Fruit fly (Drosophila melanogaster) whole organism, embryonic: ENCODE data around the gene dbe.

ENCODE experiments used
- Abd-B ChIP-seq: fragments of 200-800 bp; sonication (Bioruptor generic); optimal IDR thresholded peaks from 2 replicates; lab custom pipeline; 2018; ENCODE audit warnings: missing biosample characterization, mild to moderate bottlenecking, missing genetic modification characterization, moderate library complexity
- Ada2b ChIP-seq: fragments of 200-800 bp; sonication (Bioruptor generic); IDR thresholded peaks from 2 replicates; pipeline ENCODE4 v1.3.6; 2022; ENCODE audit warnings: missing biosample characterization, missing genetic modification characterization
- Bdp1 ChIP-seq: fragments of 200-800 bp; sonication (Bioruptor generic); optimal IDR thresholded peaks from 3 replicates; lab custom pipeline; 2016; ENCODE audit warnings: missing biosample characterization, missing genetic modification characterization
- CG12236 ChIP-seq: fragments of 200-800 bp; sonication (Bioruptor generic); optimal IDR thresholded peaks from 2 replicates; lab custom pipeline; 2016; ENCODE audit warnings: missing biosample characterization, missing genetic modification characterization
- CG1647 ChIP-seq: fragments of 200-800 bp; sonication (Bioruptor generic); optimal IDR thresholded peaks from 3 replicates; lab custom pipeline; 2016; ENCODE audit warnings: missing biosample characterization, missing genetic modification characterization
- CG17328 ChIP-seq: fragments of 200-800 bp; sonication (Bioruptor generic); IDR thresholded peaks from 2 replicates; pipeline ENCODE4 v1.3.6; 2022; ENCODE audit warnings: missing biosample characterization, missing genetic modification characterization
- CG17385 ChIP-seq: fragments of 200-800 bp; sonication (Bioruptor generic); optimal IDR thresholded peaks from 3 replicates; lab custom pipeline; 2018; ENCODE audit warnings: missing biosample characterization, mild to moderate bottlenecking, missing genetic modification characterization
- CG17568 ChIP-seq: fragments of 200-800 bp; sonication (Bioruptor generic); optimal IDR thresholded peaks from 2 replicates; lab custom pipeline; 2018; ENCODE audit warnings: missing biosample characterization, mild to moderate bottlenecking, missing genetic modification characterization, moderate library complexity
- CG2202 ChIP-seq: fragments of 200-800 bp; sonication (Bioruptor generic); optimal IDR thresholded peaks from 2 replicates; lab custom pipeline; 2018; ENCODE audit warnings: missing biosample characterization, mild to moderate bottlenecking, missing genetic modification characterization
- CG2875 ChIP-seq: fragments of 200-800 bp; sonication (Bioruptor generic); optimal IDR thresholded peaks from 2 replicates; lab custom pipeline; 2017; ENCODE audit warnings: missing biosample characterization, mild to moderate bottlenecking, missing genetic modification characterization, missing genetic modification reagents
- CG4282 ChIP-seq: fragments of 200-800 bp; sonication (Bioruptor generic); optimal IDR thresholded peaks from 2 replicates; lab custom pipeline; 2016; ENCODE audit warnings: missing biosample characterization, missing genetic modification characterization
- CG4360 ChIP-seq: fragments of 200-800 bp; sonication (Bioruptor generic); IDR thresholded peaks from 2 replicates; pipeline ENCODE4 v1.3.6; 2022; ENCODE audit warnings: missing biosample characterization, missing genetic modification characterization
- CG6683 ChIP-seq: fragments of 200-800 bp; sonication (Bioruptor generic); optimal IDR thresholded peaks from 2 replicates; lab custom pipeline; 2017; ENCODE audit warnings: missing biosample characterization, mild to moderate bottlenecking, missing genetic modification characterization, missing genetic modification reagents
- CG6689 ChIP-seq: fragments of 200-800 bp; sonication (Bioruptor generic); IDR thresholded peaks from 2 replicates; pipeline ENCODE4 v1.3.6; 2022; ENCODE audit warnings: missing biosample characterization, missing genetic modification characterization
- CG7556 ChIP-seq: fragments of 200-800 bp; sonication (Bioruptor generic); optimal IDR thresholded peaks from 2 replicates; lab custom pipeline; 2017; ENCODE audit warnings: missing biosample characterization, mild to moderate bottlenecking, missing genetic modification characterization
- CG7963 ChIP-seq: fragments of 200-800 bp; sonication (Bioruptor generic); IDR thresholded peaks from 3 replicates; pipeline ENCODE4 v1.3.6; 2022; ENCODE audit warnings: missing biosample characterization, missing genetic modification characterization; ENCODE audit not compliant: partially characterized antibody
- CG9215 ChIP-seq: fragments of 200-800 bp; sonication (Bioruptor generic); IDR thresholded peaks from 2 replicates; pipeline ENCODE4 v1.3.6; 2022; ENCODE audit warnings: missing biosample characterization, missing genetic modification characterization
- CG9437 ChIP-seq: fragments of 200-800 bp; sonication (Bioruptor generic); optimal IDR thresholded peaks from 2 replicates; lab custom pipeline; 2018; ENCODE audit warnings: missing biosample characterization, mild to moderate bottlenecking, missing genetic modification characterization
- Dref ChIP-seq: fragments of 200-800 bp; sonication (Bioruptor generic); IDR thresholded peaks from 2 replicates; pipeline ENCODE4 v1.3.6; 2022; ENCODE audit warnings: missing biosample characterization, missing genetic modification characterization
- Elba2 ChIP-seq: fragments of 200-800 bp; sonication (Bioruptor generic); optimal IDR thresholded peaks from 3 replicates; lab custom pipeline; 2016; ENCODE audit warnings: missing biosample characterization, missing genetic modification characterization
- Fer1 ChIP-seq: fragments of 200-800 bp; sonication (Bioruptor generic); optimal IDR thresholded peaks from 2 replicates; lab custom pipeline; 2017; ENCODE audit warnings: missing biosample characterization, mild to moderate bottlenecking, missing genetic modification characterization
- Hr51 ChIP-seq, 2 experiments: fragments of 200-800 bp; sonication (Bioruptor generic); optimal IDR thresholded peaks; 2 replicates in 1 of 2; 3 replicates in 1 of 2; lab custom pipeline; 2016 to 2018; ENCODE audit warnings: missing biosample characterization in 2 of 2, missing genetic modification characterization in 2 of 2, mild to moderate bottlenecking in 1 of 2, moderate library complexity in 1 of 2
- Hsf ChIP-seq: fragments of 200-800 bp; sonication (Bioruptor generic); optimal IDR thresholded peaks from 3 replicates; lab custom pipeline; 2016; ENCODE audit warnings: missing biosample characterization, missing genetic modification characterization
- Lim3 ChIP-seq: fragments of 200-800 bp; sonication (Bioruptor generic); IDR thresholded peaks from 2 replicates; pipeline ENCODE4 v1.3.6; 2022; ENCODE audit warnings: missing biosample characterization, missing genetic modification characterization
- MESR4 ChIP-seq: fragments of 200-800 bp; sonication (Bioruptor generic); optimal IDR thresholded peaks from 2 replicates; lab custom pipeline; 2018; ENCODE audit warnings: missing biosample characterization, mild to moderate bottlenecking, missing genetic modification characterization, moderate library complexity
- Mad ChIP-seq: fragments of 200-800 bp; sonication (Bioruptor generic); optimal IDR thresholded peaks from 2 replicates; lab custom pipeline; 2016; ENCODE audit warnings: missing biosample characterization, missing genetic modification characterization
- NC2β ChIP-seq: fragments of 200-800 bp; sonication (Bioruptor generic); optimal IDR thresholded peaks from 2 replicates; lab custom pipeline; 2016; ENCODE audit warnings: missing biosample characterization, missing genetic modification characterization
- Scr ChIP-seq: fragments of 200-800 bp; sonication (Bioruptor generic); IDR thresholded peaks from 2 replicates; pipeline ENCODE4 v1.3.6; 2022; ENCODE audit warnings: missing biosample characterization, missing genetic modification characterization; ENCODE audit not compliant: partially characterized antibody
- Side ChIP-seq: fragments of 200-800 bp; sonication (Bioruptor generic); optimal IDR thresholded peaks from 2 replicates; lab custom pipeline; 2016; ENCODE audit warnings: missing biosample characterization, missing genetic modification characterization
- Tbp ChIP-seq: fragments of >200 bp; optimal IDR thresholded peaks from 2 replicates; lab custom pipeline; 2018; ENCODE audit warnings: missing biosample characterization, missing genetic modification characterization
- al ChIP-seq: fragments of 200-800 bp; sonication (Bioruptor generic); IDR thresholded peaks from 2 replicates; pipeline ENCODE4 v1.3.6; 2022; ENCODE audit warnings: missing biosample characterization, missing genetic modification characterization
- ara ChIP-seq: fragments of 200-800 bp; sonication (Bioruptor generic); IDR thresholded peaks from 2 replicates; pipeline ENCODE4 v1.3.6; 2022; ENCODE audit warnings: missing biosample characterization, missing genetic modification characterization
- bsh ChIP-seq, 2 experiments: fragments of 200-800 bp; sonication (Bioruptor generic); optimal IDR thresholded peaks; 2 replicates each; lab custom pipeline; 2017 to 2018; ENCODE audit warnings: mild to moderate bottlenecking in 2 of 2, missing biosample characterization in 2 of 2, missing genetic modification characterization in 2 of 2, moderate library complexity in 1 of 2
- cas ChIP-seq: fragments of 200-800 bp; sonication (Bioruptor generic); IDR thresholded peaks from 2 replicates; pipeline ENCODE4 v1.3.6; 2022; ENCODE audit warnings: missing biosample characterization, missing genetic modification characterization
- ci ChIP-seq: fragments of 200-800 bp; sonication (Bioruptor generic); IDR thresholded peaks from 3 replicates; pipeline ENCODE4 v1.3.6; 2022; ENCODE audit warnings: missing biosample characterization, missing genetic modification characterization
- corto ChIP-seq: fragments of 200-800 bp; sonication (Bioruptor generic); optimal IDR thresholded peaks from 2 replicates; lab custom pipeline; 2016; ENCODE audit warnings: missing biosample characterization, mild to moderate bottlenecking, missing genetic modification characterization, moderate library complexity
- crc ChIP-seq: fragments of 200-800 bp; sonication (Bioruptor generic); optimal IDR thresholded peaks from 2 replicates; lab custom pipeline; 2016; ENCODE audit warnings: missing biosample characterization, missing genetic modification characterization
- dati ChIP-seq: fragments of 200-800 bp; sonication (Bioruptor generic); IDR thresholded peaks from 2 replicates; pipeline ENCODE4 v1.3.6; 2022; ENCODE audit warnings: missing biosample characterization, missing genetic modification characterization
- dmrt11E ChIP-seq: fragments of 200-800 bp; sonication (Bioruptor generic); optimal IDR thresholded peaks from 3 replicates; lab custom pipeline; 2018; ENCODE audit warnings: missing biosample characterization, mild to moderate bottlenecking, missing genetic modification characterization, moderate library complexity
- gcm ChIP-seq: fragments of 200-800 bp; sonication (Bioruptor generic); optimal IDR thresholded peaks from 2 replicates; lab custom pipeline; 2019; ENCODE audit warnings: missing biosample characterization, mild to moderate bottlenecking, missing genetic modification characterization, moderate library complexity
- grn ChIP-seq: fragments of 200-800 bp; sonication (Bioruptor generic); optimal IDR thresholded peaks from 3 replicates; lab custom pipeline; 2017; ENCODE audit warnings: missing biosample characterization, missing genetic modification characterization
- lab ChIP-seq: fragments of 200-800 bp; sonication (Bioruptor generic); optimal IDR thresholded peaks from 3 replicates; lab custom pipeline; 2017; ENCODE audit warnings: missing biosample characterization, missing genetic modification characterization, mild to moderate bottlenecking, moderate library complexity, missing genetic modification reagents
- maf-S ChIP-seq: fragments of 200-800 bp; sonication (Bioruptor generic); optimal IDR thresholded peaks from 2 replicates; lab custom pipeline; 2016; ENCODE audit warnings: missing biosample characterization, missing genetic modification characterization
- mirr ChIP-seq: fragments of 200-800 bp; sonication (Bioruptor generic); optimal IDR thresholded peaks from 3 replicates; lab custom pipeline; 2018; ENCODE audit warnings: missing biosample characterization, mild to moderate bottlenecking, missing genetic modification characterization
- nom ChIP-seq: fragments of 200-800 bp; sonication (Bioruptor generic); optimal IDR thresholded peaks from 2 replicates; lab custom pipeline; 2017; ENCODE audit warnings: missing biosample characterization, missing genetic modification characterization, mild to moderate bottlenecking, moderate library complexity, missing genetic modification reagents
- ro ChIP-seq: fragments of 200-800 bp; sonication (Bioruptor generic); IDR thresholded peaks from 2 replicates; pipeline ENCODE4 v1.3.6; 2022; ENCODE audit warnings: missing biosample characterization, missing genetic modification characterization
- sqz ChIP-seq: fragments of 200-800 bp; sonication (Bioruptor generic); optimal IDR thresholded peaks from 3 replicates; lab custom pipeline; 2018; ENCODE audit warnings: missing biosample characterization, mild to moderate bottlenecking, missing genetic modification characterization
- stwl ChIP-seq: fragments of 200-800 bp; sonication (Bioruptor generic); optimal IDR thresholded peaks from 3 replicates; lab custom pipeline; 2018; ENCODE audit warnings: missing biosample characterization, mild to moderate bottlenecking, missing genetic modification characterization, moderate library complexity
- unc-4 ChIP-seq: fragments of 200-800 bp; sonication (Bioruptor generic); IDR thresholded peaks from 2 replicates; pipeline ENCODE4 v1.3.6; 2022; ENCODE audit warnings: missing biosample characterization, missing genetic modification characterization; ENCODE audit not compliant: partially characterized antibody
- vfl ChIP-seq: fragments of 200-800 bp; sonication (Bioruptor generic); optimal IDR thresholded peaks from 2 replicates; lab custom pipeline; 2016; ENCODE audit warnings: missing biosample characterization, missing genetic modification characterization

dbe gene

dm6 chr2L:845341-846004, 24.2 kb downstream of the dbe start (continued):
- TF ChIP-seq bsh (GFP tag; optimal IDR thresholded peaks at IDR 0.05; lab: Kevin White, UChicago) (peak; percentile 67 to 87), ro (GFP tag; lab: Robert Waterston, UW) (peak; percentile 78), CG7963 (GFP tag; lab: Robert Waterston, UW) (no peak), CG9215 (GFP tag; lab: Robert Waterston, UW) (peak; percentile 72), vfl (GFP tag; lab: Kevin White, UChicago) (peak; percentile 54), lab (peak; percentile 95), nom (GFP tag; lab: Kevin White, UChicago) (no peak), Fer1 (GFP tag; lab: Kevin White, UChicago) (peak; percentile 90), MESR4 (peak; percentile 33), Mad (GFP tag; lab: Kevin White, UChicago) (peak; percentile 55), Dref (peak; percentile 38; the same call in 1 of the 2 replicates), CG17568 (GFP tag; lab: Kevin White, UChicago) (peak; percentile 84), Hr51 (GFP tag; optimal IDR thresholded peaks at IDR 0.05; lab: Kevin White, UChicago) (peak; percentile 79 to 90), grn (GFP tag; lab: Kevin White, UChicago) (no peak), Elba2 (no peak), Lim3 (GFP tag; lab: Robert Waterston, UW) (peak; percentile 66), CG17328 (GFP tag; lab: Robert Waterston, UW) (peak; percentile 84), Tbp (no peak), ara (GFP tag; lab: Robert Waterston, UW) (peak; percentile 86), Side (GFP tag; lab: Kevin White, UChicago) (peak; percentile 88), Abd-B (peak; percentile 78), CG9437 (GFP tag; lab: Kevin White, UChicago) (peak; percentile 75), NC2β (GFP tag; lab: Kevin White, UChicago) (peak; percentile 59), Scr (GFP tag; lab: Robert Waterston, UW) (no peak), Hsf (GFP tag; lab: Kevin White, UChicago) (peak; percentile 83), Bdp1 (GFP tag; lab: Kevin White, UChicago) (peak; percentile 60), maf-S (GFP tag; lab: Kevin White, UChicago) (peak; percentile 74), CG6689 (GFP tag; lab: Robert Waterston, UW) (peak; percentile 85), stwl (no peak), CG1647 (peak; percentile 88), CG17385 (GFP tag; lab: Kevin White, UChicago) (peak; percentile 84), CG7556 (GFP tag; lab: Kevin White, UChicago) (peak; percentile 82), CG2875 (GFP tag; lab: Kevin White, UChicago) (peak; percentile 86), mirr (peak; percentile 74), CG4282 (GFP tag; lab: Kevin White, UChicago) (peak; percentile 21), CG6683 (GFP tag; lab: Kevin White, UChicago) (peak; percentile 65), CG2202 (tag; lab: Kevin White, UChicago) (peak; percentile 37), gcm (GFP tag; lab: Kevin White, UChicago) (peak; percentile 72), crc (GFP tag; lab: Kevin White, UChicago) (peak; percentile 85), ci (GFP tag; lab: Robert Waterston, UW) (peak; percentile 97), al (peak; percentile 84), CG4360 (GFP tag; lab: Robert Waterston, UW) (peak; percentile 63), Ada2b (GFP tag; lab: Robert Waterston, UW) (peak; percentile 88), CG12236 (GFP tag; lab: Kevin White, UChicago) (peak; percentile 60), sqz (GFP tag; lab: Kevin White, UChicago) (peak; percentile 44), dati (GFP tag; lab: Robert Waterston, UW) (peak; percentile 84), dmrt11E (tag; lab: Kevin White, UChicago) (peak; percentile 35), cas (GFP tag; lab: Robert Waterston, UW) (peak; percentile 79), unc-4 (GFP tag; lab: Robert Waterston, UW) (no peak), corto (GFP tag; lab: Kevin White, UChicago) (no peak)
